Worm (Caenorhabditis elegans): ENCODE measurements around the gene T19B10.12.

Gene T19B10.12

DNA sequence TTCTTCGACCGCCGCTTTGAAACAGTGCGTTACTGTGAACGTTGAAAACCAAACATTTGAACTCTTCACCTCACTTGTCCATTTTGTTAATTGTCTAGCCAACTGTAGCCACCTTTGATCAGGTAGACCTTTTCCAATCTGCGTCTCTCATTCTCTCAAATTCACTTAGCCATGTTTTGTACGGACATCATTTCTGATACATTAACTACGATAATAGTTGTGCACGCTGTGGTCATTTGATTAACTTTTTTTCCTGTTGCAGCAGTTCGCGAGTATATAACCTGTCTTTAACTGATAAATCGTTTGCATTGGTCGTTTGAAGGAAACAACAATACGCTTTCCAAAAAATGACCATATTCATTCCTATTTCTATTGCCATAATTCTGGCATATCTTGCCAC, 33.4 kb upstream of the T19B10.12 start, which contains the start of gene cyp-29A2:
Gene cyp-29A2, plus strand, starts transcription at position 190 of the 400 bp plus-strand sequence.
- TF ChIP-seq ces-1 (GFP tag; optimal IDR thresholded peaks at IDR 0.05) = no peak
- no peak for TF ChIP-seq snpc-4 (tag; optimal IDR thresholded peaks at IDR 0.05)

DNA sequence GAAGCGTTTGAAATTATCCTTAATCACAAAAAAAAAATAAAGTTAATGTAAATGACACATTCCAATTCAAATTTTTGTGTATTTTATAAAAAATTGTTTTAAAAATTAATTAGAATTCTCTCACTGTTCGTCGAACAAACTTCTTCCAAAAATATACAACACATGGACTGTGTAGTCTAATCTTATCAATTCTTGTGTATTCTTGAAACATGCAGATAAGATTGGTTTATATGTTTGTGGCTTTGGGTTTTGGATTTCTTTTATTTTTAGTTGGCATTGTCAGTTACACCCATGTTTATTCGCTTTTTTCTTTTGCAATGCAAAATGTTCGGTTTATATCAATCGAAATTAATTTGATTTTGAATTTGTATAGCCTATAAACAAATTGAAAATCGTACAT, 30.4 kb upstream of the T19B10.12 start:
- TF ChIP-seq elt-3 (tag; optimal IDR thresholded peaks at IDR 0.05) (no peak), lsy-2 (tag; optimal IDR thresholded peaks at IDR 0.05) (no peak), ces-1 (GFP tag; optimal IDR thresholded peaks at IDR 0.05) (no peak), unc-62 (GFP tag; optimal IDR thresholded peaks at IDR 0.05) (no peak), lin-13 (tag; optimal IDR thresholded peaks at IDR 0.05) (no peak), pha-4 (tag; optimal IDR thresholded peaks at IDR 0.05) (no peak), nhr-76 (tag; optimal IDR thresholded peaks at IDR 0.05) (no peak), nhr-28 (tag; optimal IDR thresholded peaks at IDR 0.05) (no peak), nhr-2 (tag; optimal IDR thresholded peaks at IDR 0.05) (no peak), elt-1 (tag; optimal IDR thresholded peaks at IDR 0.05; ENCODE audit: borderline replicate concordance, insufficient read depth) (no peak), cnd-1 (tag; optimal IDR thresholded peaks at IDR 0.05) (no peak), M03D4.4 (tag; optimal IDR thresholded peaks at IDR 0.05) (no peak), nhr-12 (tag; optimal IDR thresholded peaks at IDR 0.05) (no peak), hlh-1 (tag; optimal IDR thresholded peaks at IDR 0.05) (no peak), mab-5 (tag; optimal IDR thresholded peaks at IDR 0.05) (no peak), mls-2 (tag; optimal IDR thresholded peaks at IDR 0.05) (no peak), unc-39 (tag; optimal IDR thresholded peaks at IDR 0.05) (no peak), ceh-43 (GFP tag; optimal IDR thresholded peaks at IDR 0.05) (no peak), zip-8 (tag; optimal IDR thresholded peaks at IDR 0.05) (no peak), ham-2 (GFP tag; optimal IDR thresholded peaks at IDR 0.05) (no peak)

DNA sequence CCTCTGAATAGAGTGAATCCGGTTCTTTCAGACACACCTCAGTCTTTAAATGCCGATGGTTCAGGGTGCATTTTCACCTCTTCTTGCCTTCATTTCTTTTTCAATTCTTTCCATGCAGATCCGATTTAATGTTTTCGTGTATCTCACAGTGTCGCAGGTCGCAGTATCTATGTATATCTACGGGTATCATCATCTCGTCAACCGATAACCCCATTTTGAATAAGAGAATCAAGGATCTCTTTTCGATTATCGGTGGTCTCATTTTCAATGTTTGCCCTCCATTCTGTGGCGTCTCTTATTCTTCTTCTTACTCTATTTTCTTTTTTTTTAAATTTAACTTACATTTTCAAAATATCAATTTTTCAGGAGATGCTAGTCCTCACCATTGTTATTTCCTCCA, 29.9 kb upstream of the T19B10.12 start, which contains the start of gene T19B10.2:
Gene T19B10.2, plus strand, starts transcription at position 367 of the 400 bp plus-strand sequence.
- TF ChIP-seq elt-1 (tag; optimal IDR thresholded peaks at IDR 0.05; ENCODE audit: borderline replicate concordance, insufficient read depth) (peak; percentile 83), ceh-39 (tag; optimal IDR thresholded peaks at IDR 0.05) (no peak)

DNA sequence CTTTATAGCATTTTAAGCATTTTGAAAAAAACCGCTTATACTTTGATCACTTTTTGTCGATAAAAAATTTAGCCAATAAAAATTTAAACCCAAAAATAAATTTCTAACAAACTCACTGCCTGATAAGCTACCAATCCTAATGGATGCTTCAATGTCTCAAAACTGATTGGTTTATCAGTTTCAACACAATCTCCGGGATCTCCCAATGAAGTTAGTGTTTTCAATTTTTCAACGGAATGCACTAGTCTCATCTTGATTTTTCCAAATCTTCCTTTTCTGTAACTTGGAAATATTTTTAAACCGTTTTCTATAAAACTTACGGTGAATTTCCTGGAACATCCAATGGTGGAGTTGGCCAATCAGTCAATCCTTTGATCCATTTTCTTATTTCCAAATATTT, 27.1 kb upstream of the T19B10.12 start:
- no peak for TF ChIP-seq elt-3 (tag; optimal IDR thresholded peaks at IDR 0.05)
- TF ChIP-seq mab-5 (tag; optimal IDR thresholded peaks at IDR 0.05) = no peak
- TF ChIP-seq elt-1 (tag; optimal IDR thresholded peaks at IDR 0.05; ENCODE audit: borderline replicate concordance, insufficient read depth) = no peak
- TF ChIP-seq lsy-2 (tag; optimal IDR thresholded peaks at IDR 0.05) = no peak
- TF ChIP-seq hlh-1 (tag; optimal IDR thresholded peaks at IDR 0.05) = no peak
- no peak for TF ChIP-seq sem-2 (GFP tag; optimal IDR thresholded peaks at IDR 0.05)
- no peak for TF ChIP-seq pha-4 (tag; optimal IDR thresholded peaks at IDR 0.05)
- TF ChIP-seq mls-2 (tag; optimal IDR thresholded peaks at IDR 0.05) = no peak
- TF ChIP-seq unc-62 (GFP tag; optimal IDR thresholded peaks at IDR 0.05) = no peak
- TF ChIP-seq zip-8 (tag; optimal IDR thresholded peaks at IDR 0.05) = no peak
- no peak for TF ChIP-seq ceh-43 (GFP tag; optimal IDR thresholded peaks at IDR 0.05)
- TF ChIP-seq sptf-1 (tag; optimal IDR thresholded peaks at IDR 0.05) = no peak
- TF ChIP-seq flh-1 (GFP tag; optimal IDR thresholded peaks at IDR 0.05) = no peak
- TF ChIP-seq blmp-1 (tag; optimal IDR thresholded peaks at IDR 0.05) = no peak
- no peak for TF ChIP-seq cnd-1 (tag; optimal IDR thresholded peaks at IDR 0.05)
- no peak for TF ChIP-seq ceh-39 (tag; optimal IDR thresholded peaks at IDR 0.05)
- no peak for TF ChIP-seq tbx-8 (GFP tag; optimal IDR thresholded peaks at IDR 0.05)
- TF ChIP-seq snpc-4 (tag; optimal IDR thresholded peaks at IDR 0.05) = no peak
- no peak for TF ChIP-seq unc-120 (tag; optimal IDR thresholded peaks at IDR 0.05; ENCODE audit: poor library complexity, severe bottlenecking)

DNA sequence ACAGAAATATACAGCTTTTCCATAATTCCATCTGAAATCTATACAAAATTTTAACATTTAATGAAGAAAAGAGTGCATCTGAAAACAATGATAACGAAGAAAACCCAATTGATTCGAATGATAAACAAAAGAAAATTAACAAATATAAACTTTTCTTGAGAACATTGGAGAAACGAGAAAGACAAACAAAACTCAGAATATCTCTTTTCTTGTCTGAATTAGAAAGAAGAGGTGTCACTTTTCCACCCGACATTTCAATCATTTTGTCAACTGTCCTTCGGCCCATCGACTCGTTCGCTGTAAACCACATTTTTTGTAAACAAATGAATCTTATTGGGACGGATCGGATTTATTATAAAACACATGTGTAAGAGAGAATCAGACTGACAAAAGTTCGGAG, 24.9 kb upstream of the T19B10.12 start, which contains the start of gene bgal-1:
Gene bgal-1, minus strand, starts transcription at position 38 of the 400 bp plus-strand sequence.
- TF ChIP-seq unc-62 (GFP tag; optimal IDR thresholded peaks at IDR 0.05) (peak; percentile 84), drap-1 (GFP tag; optimal IDR thresholded peaks at IDR 0.05) (no peak), bed-3 (GFP tag; optimal IDR thresholded peaks at IDR 0.05) (no peak), hlh-1 (tag; optimal IDR thresholded peaks at IDR 0.05) (peak; percentile 68)

DNA sequence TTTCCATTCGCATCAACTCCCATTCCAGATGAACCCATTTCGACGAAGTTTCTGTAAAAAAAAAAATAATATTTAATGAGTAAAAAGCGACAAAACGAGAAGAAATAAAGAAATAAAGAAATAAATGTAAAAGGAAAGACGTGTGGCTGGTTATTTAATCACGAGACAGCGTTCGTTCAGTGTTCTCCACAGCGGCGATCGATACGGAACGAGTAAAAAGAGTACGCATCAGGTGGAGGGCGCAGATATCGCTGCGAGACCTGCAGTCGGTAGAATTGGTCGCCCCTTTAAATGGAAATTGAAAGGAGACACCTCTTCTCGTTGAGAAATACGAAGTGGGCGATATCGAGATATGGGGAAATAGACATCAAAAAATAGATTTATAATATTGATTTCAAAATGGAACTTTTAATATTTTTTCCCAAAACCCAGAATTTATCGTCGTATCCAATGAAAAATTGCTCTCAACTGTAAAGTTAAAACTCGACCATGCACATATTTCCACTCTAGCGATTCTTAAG, 22.1 kb upstream of the T19B10.12 start, which contains the start of gene pqn-70:
Gene pqn-70, minus strand, starts transcription at position 51 of the 521 bp plus-strand sequence.
- TF ChIP-seq ceh-83 (GFP tag; optimal IDR thresholded peaks at IDR 0.05) (peak; percentile 62), unc-120 (tag; optimal IDR thresholded peaks at IDR 0.05; ENCODE audit: poor library complexity, severe bottlenecking) (peak; percentile 98), ceh-39 (tag; optimal IDR thresholded peaks at IDR 0.05) (peak; percentile 92), ceh-43 (GFP tag; optimal IDR thresholded peaks at IDR 0.05) (no peak), M03D4.4 (tag; optimal IDR thresholded peaks at IDR 0.05) (peak; percentile 26), elt-3 (tag; optimal IDR thresholded peaks at IDR 0.05) (peak; percentile 1), zip-8 (tag; optimal IDR thresholded peaks at IDR 0.05) (no peak), lin-13 (tag; optimal IDR thresholded peaks at IDR 0.05) (peak; percentile 66), hlh-1 (tag; optimal IDR thresholded peaks at IDR 0.05) (no peak), blmp-1 (tag; optimal IDR thresholded peaks at IDR 0.05) (no peak), cnd-1 (tag; optimal IDR thresholded peaks at IDR 0.05) (no peak), lin-32 (GFP tag; optimal IDR thresholded peaks at IDR 0.05) (no peak), tbx-8 (GFP tag; optimal IDR thresholded peaks at IDR 0.05) (no peak), lsy-2 (tag; optimal IDR thresholded peaks at IDR 0.05) (peak; percentile 50), ztf-11 (tag; optimal IDR thresholded peaks at IDR 0.05) (no peak), drap-1 (GFP tag; optimal IDR thresholded peaks at IDR 0.05) (peak; percentile 28), elt-1 (tag; optimal IDR thresholded peaks at IDR 0.05; ENCODE audit: borderline replicate concordance, insufficient read depth) (no peak), snpc-4 (tag; optimal IDR thresholded peaks at IDR 0.05) (no peak), unc-39 (tag; optimal IDR thresholded peaks at IDR 0.05) (no peak), ham-2 (GFP tag; optimal IDR thresholded peaks at IDR 0.05) (no peak), nhr-76 (tag; optimal IDR thresholded peaks at IDR 0.05) (no peak), mep-1 (tag; optimal IDR thresholded peaks at IDR 0.05) (peak; percentile 91), nhr-237 (tag; optimal IDR thresholded peaks at IDR 0.05) (peak; percentile 5), mab-5 (tag; optimal IDR thresholded peaks at IDR 0.05) (no peak), sem-2 (GFP tag; optimal IDR thresholded peaks at IDR 0.05) (no peak), nhr-12 (tag; optimal IDR thresholded peaks at IDR 0.05) (peak; percentile 8), unc-62 (GFP tag; optimal IDR thresholded peaks at IDR 0.05) (no peak)

Measured in whole organism, mixed stage, embryonic.